Worm (Caenorhabditis elegans) whole organism, midembryonic: ENCODE data around the gene Y49A3A.3.

Source experiments
- cog-1 ChIP-seq: sonication (generic microtip); optimal IDR thresholded peaks from 2 replicates; lab custom pipeline; 2016; ENCODE audit warnings: missing genetic modification characterization, missing compliant biosample characterization
- flt-1 ChIP-seq: fragments of 200-800 bp; sonication (Bioruptor generic); IDR thresholded peaks from 2 replicates; pipeline ENCODE4 v1.3.6; 2022; ENCODE audit warnings: missing genetic modification characterization, missing compliant biosample characterization
- klf-2 ChIP-seq: fragments of 200-800 bp; sonication (Bioruptor generic); conservative IDR thresholded peaks from 2 replicates; pipeline ENCODE4 v1.3.6; 2022; ENCODE audit warnings: missing genetic modification reagents, missing genetic modification characterization, missing compliant biosample characterization
- med-1 ChIP-seq: sonication (generic microtip); optimal IDR thresholded peaks from 2 replicates; lab custom pipeline; 2017; ENCODE audit warnings: missing genetic modification characterization, mild to moderate bottlenecking, missing compliant biosample characterization, antibody characterized with exemption, missing genetic modification reagents; ENCODE audit not compliant: insufficient read depth
- tab-1 ChIP-seq: fragments of 200-800 bp; sonication (Bioruptor generic); IDR thresholded peaks from 2 replicates; pipeline ENCODE4 v1.3.6; 2022; ENCODE audit warnings: missing genetic modification characterization, missing compliant biosample characterization
- ztf-23 ChIP-seq: fragments of 200-800 bp; sonication (Bioruptor generic); IDR thresholded peaks from 2 replicates; pipeline ENCODE4 v1.3.6; 2022; ENCODE audit warnings: missing genetic modification reagents, missing genetic modification characterization, missing compliant biosample characterization
- ztf-29 ChIP-seq: fragments of 200-800 bp; sonication (Bioruptor generic); IDR thresholded peaks from 2 replicates; pipeline ENCODE4 v1.3.6; 2022; ENCODE audit warnings: missing genetic modification reagents, missing genetic modification characterization, missing compliant biosample characterization

DNA sequence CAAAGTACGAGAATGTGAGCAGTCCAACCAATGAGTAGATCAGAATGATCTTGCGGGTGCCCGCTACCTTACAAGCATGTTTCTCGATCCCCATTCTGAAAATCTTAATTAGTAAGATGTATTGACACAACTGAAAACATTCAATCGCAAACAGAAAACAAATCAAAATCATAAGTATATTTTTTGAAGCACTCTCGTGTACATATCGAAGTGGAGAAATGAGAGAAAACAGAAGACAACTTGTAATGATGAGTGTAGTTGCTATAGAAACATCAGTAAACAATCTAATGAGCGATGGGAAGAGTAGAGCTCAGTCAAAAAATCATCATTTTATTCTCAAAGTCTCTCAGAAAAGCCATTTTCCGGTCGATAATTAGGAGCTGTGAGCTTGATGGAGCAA is 41.5 kb upstream of the Y49A3A.3 start, which contains the start of gene F14D7.8:
- TF ChIP-seq tab-1 (GFP tag; lab: Robert Waterston, UW) (no peak), ztf-23 (GFP tag; lab: Robert Waterston, UW) (no peak), med-1 (GFP tag; lab: Kevin White, UChicago) (no peak), flt-1 (GFP tag; lab: Robert Waterston, UW) (no peak), ztf-29 (GFP tag; lab: Robert Waterston, UW) (no peak), cog-1 (tag; lab: Kevin White, UChicago) (no peak), klf-2 (no peak)
